Worm (Caenorhabditis elegans) whole organism, L1 larva: ENCODE results near the gene snb-5.

ENCODE experiments used
- F16B12.6 ChIP-seq: fragments of 150-350 bp; optimal IDR thresholded peaks from 2 replicates; lab custom pipeline; 2014; ENCODE audit warnings: missing biosample characterization, missing genetic modification characterization
- Y116A8C.19 ChIP-seq: sonication (generic microtip); optimal IDR thresholded peaks from 2 replicates; lab custom pipeline; 2016; ENCODE audit warnings: missing compliant biosample characterization, missing genetic modification characterization, borderline replicate concordance
- ceh-82 ChIP-seq, 3 experiments: fragments of 150-350 bp in 1 of 3; sonication (generic microtip) in 2 of 3; optimal IDR thresholded peaks; 2 replicates each; lab custom pipeline; 2014 to 2017; ENCODE audit warnings: missing biosample characterization in 3 of 3, missing genetic modification characterization in 3 of 3
- ceh-88 ChIP-seq: fragments of 200-800 bp; sonication (Bioruptor generic); IDR thresholded peaks from 2 replicates; pipeline ENCODE4 v1.3.6; 2022; ENCODE audit warnings: missing genetic modification characterization, missing compliant biosample characterization
- ceh-90 ChIP-seq: sonication (generic microtip); optimal IDR thresholded peaks from 2 replicates; lab custom pipeline; 2016; ENCODE audit warnings: missing genetic modification characterization, missing compliant biosample characterization
- dpl-1 ChIP-seq, 3 experiments: fragments of 150-350 bp in 2 of 3; sonication (generic microtip) in 1 of 3; optimal IDR thresholded peaks; 2 replicates each; lab custom pipeline; 2014 to 2017; ENCODE audit warnings: missing biosample characterization in 3 of 3, missing genetic modification characterization in 3 of 3, missing genetic modification reagents in 3 of 3
- dsc-1 ChIP-seq: sonication (generic microtip); optimal IDR thresholded peaks from 2 replicates; lab custom pipeline; 2016; ENCODE audit warnings: mild to moderate bottlenecking, missing genetic modification characterization, missing compliant biosample characterization
- efl-1 ChIP-seq, 4 experiments: fragments of 150-350 bp; optimal IDR thresholded peaks in 3 of 4; peaks in 1 of 4; 1 replicate in 1 of 4; 2 replicates in 3 of 4; lab custom pipeline; 2014; ENCODE audit warnings: missing biosample characterization in 2 of 4, missing genetic modification characterization in 2 of 4, missing genetic modification reagents in 2 of 4
- egl-27 ChIP-seq, 2 experiments: fragments of 150-350 bp in 1 of 2; sonication (generic microtip); optimal IDR thresholded peaks; 3 replicates each; lab custom pipeline; 2017 to 2018; ENCODE audit warnings: missing biosample characterization in 2 of 2, missing genetic modification characterization in 2 of 2, missing genetic modification reagents in 2 of 2
- elt-2 ChIP-seq: sonication (generic microtip); optimal IDR thresholded peaks from 2 replicates; lab custom pipeline; 2016; ENCODE audit warnings: missing genetic modification characterization, mild to moderate bottlenecking, inconsistent platforms, missing compliant biosample characterization, missing genetic modification reagents
- elt-3 ChIP-seq, 6 experiments: fragments of 150-350 bp in 1 of 6; sonication (generic microtip); optimal IDR thresholded peaks; 2 replicates each; lab custom pipeline; 2017 to 2018; ENCODE audit warnings: missing biosample characterization in 6 of 6, missing genetic modification characterization in 6 of 6, inconsistent platforms in 1 of 6
- ets-5 ChIP-seq: fragments of 200-800 bp; sonication (Bioruptor generic); IDR thresholded peaks from 2 replicates; pipeline ENCODE4 v1.3.6; 2022; ENCODE audit warnings: missing genetic modification characterization, missing compliant biosample characterization
- fkh-10 ChIP-seq: sonication (generic microtip); optimal IDR thresholded peaks from 2 replicates; lab custom pipeline; 2017; ENCODE audit warnings: missing biosample characterization, missing genetic modification reagents, missing genetic modification characterization
- fkh-4 ChIP-seq: sonication (generic microtip); optimal IDR thresholded peaks from 2 replicates; lab custom pipeline; 2016; ENCODE audit warnings: missing compliant biosample characterization, missing genetic modification characterization, borderline replicate concordance
- hlh-17 ChIP-seq: fragments of 200-800 bp; sonication (Bioruptor generic); optimal IDR thresholded peaks from 2 replicates; lab custom pipeline; 2018; ENCODE audit warnings: missing genetic modification characterization, mild to moderate bottlenecking, missing compliant biosample characterization, moderate library complexity, borderline replicate concordance
- hlh-4 ChIP-seq: sonication (generic microtip); optimal IDR thresholded peaks from 2 replicates; lab custom pipeline; 2016; ENCODE audit warnings: mild to moderate bottlenecking, missing genetic modification characterization, missing compliant biosample characterization
- isw-1 ChIP-seq: fragments of 200-800 bp; sonication (Bioruptor generic); IDR thresholded peaks from 2 replicates; pipeline ENCODE4 v1.3.6; 2022; ENCODE audit warnings: missing genetic modification characterization, missing compliant biosample characterization
- lin-15B ChIP-seq: fragments of 150-350 bp; sonication (generic microtip); optimal IDR thresholded peaks from 3 replicates; lab custom pipeline; 2014; ENCODE audit warnings: missing biosample characterization, missing genetic modification characterization
- lin-35 ChIP-seq, 2 experiments: fragments of 150-350 bp; optimal IDR thresholded peaks; 2 replicates each; lab custom pipeline; 2014; ENCODE audit warnings: missing biosample characterization in 2 of 2, missing genetic modification characterization in 2 of 2, missing genetic modification reagents in 2 of 2
- lsy-2 ChIP-seq, 2 experiments: fragments of 150-350 bp; optimal IDR thresholded peaks; 2 replicates each; lab custom pipeline; 2014; ENCODE audit warnings: missing biosample characterization in 2 of 2, missing genetic modification characterization in 2 of 2
- mep-1 ChIP-seq: fragments of 150-350 bp; optimal IDR thresholded peaks from 2 replicates; lab custom pipeline; 2014; ENCODE audit warnings: missing biosample characterization, missing genetic modification characterization
- nhr-20 ChIP-seq: sonication (generic microtip); optimal IDR thresholded peaks from 2 replicates; lab custom pipeline; 2016; ENCODE audit warnings: mild to moderate bottlenecking, missing genetic modification characterization, missing compliant biosample characterization
- nhr-47 ChIP-seq: sonication (generic microtip); optimal IDR thresholded peaks from 2 replicates; lab custom pipeline; 2016; ENCODE audit warnings: mild to moderate bottlenecking, missing genetic modification characterization, moderate library complexity, missing compliant biosample characterization
- nhr-71 ChIP-seq: sonication (generic microtip); optimal IDR thresholded peaks from 2 replicates; lab custom pipeline; 2016; ENCODE audit warnings: mild to moderate bottlenecking, missing genetic modification characterization, moderate library complexity, missing compliant biosample characterization
- nhr-76 ChIP-seq: sonication (generic microtip); optimal IDR thresholded peaks from 2 replicates; lab custom pipeline; 2017; ENCODE audit warnings: missing biosample characterization, missing genetic modification characterization
- nhr-77 ChIP-seq: fragments of 150-350 bp; optimal IDR thresholded peaks from 2 replicates; lab custom pipeline; 2014; ENCODE audit warnings: missing biosample characterization, missing genetic modification characterization
- nhr-85 ChIP-seq: sonication (generic microtip); peaks from one replicate; lab custom pipeline; 2016; ENCODE audit warnings: missing genetic modification characterization, inconsistent platforms, missing compliant biosample characterization
- rnt-1 ChIP-seq: sonication (generic microtip); optimal IDR thresholded peaks from 2 replicates; lab custom pipeline; 2016; ENCODE audit warnings: mild to moderate bottlenecking, missing genetic modification characterization, moderate library complexity, missing compliant biosample characterization
- skn-1 ChIP-seq: fragments of 150-350 bp; optimal IDR thresholded peaks from 2 replicates; lab custom pipeline; 2014; ENCODE audit warnings: missing biosample characterization, missing genetic modification characterization
- snu-23 ChIP-seq: sonication (generic microtip); optimal IDR thresholded peaks from 2 replicates; lab custom pipeline; 2016; ENCODE audit warnings: missing genetic modification characterization, missing compliant biosample characterization
- sox-4 ChIP-seq: sonication (generic microtip); optimal IDR thresholded peaks from 2 replicates; lab custom pipeline; 2016; ENCODE audit warnings: missing genetic modification characterization, missing compliant biosample characterization
- swsn-7 ChIP-seq: sonication (generic microtip); optimal IDR thresholded peaks from 2 replicates; lab custom pipeline; 2016; ENCODE audit warnings: missing genetic modification characterization, missing compliant biosample characterization
- tbx-2 ChIP-seq: sonication (generic microtip); optimal IDR thresholded peaks from 2 replicates; lab custom pipeline; 2016; ENCODE audit warnings: missing genetic modification characterization, missing compliant biosample characterization
- unc-130 ChIP-seq: fragments of 150-350 bp; optimal IDR thresholded peaks from 2 replicates; lab custom pipeline; 2017; ENCODE audit warnings: missing biosample characterization, missing genetic modification characterization, inconsistent platforms
- unc-98 ChIP-seq: fragments of 200-800 bp; sonication (Bioruptor generic); IDR thresholded peaks from 2 replicates; pipeline ENCODE4 v1.3.6; 2022; ENCODE audit warnings: missing genetic modification characterization, missing compliant biosample characterization
- zip-4 ChIP-seq: fragments of 200-800 bp; sonication (Bioruptor generic); optimal IDR thresholded peaks from 2 replicates; lab custom pipeline; 2018; ENCODE audit warnings: mild to moderate bottlenecking, missing genetic modification characterization, moderate library complexity, missing compliant biosample characterization
- ztf-11 ChIP-seq, 2 experiments: sonication (generic microtip); optimal IDR thresholded peaks; 2 replicates each; lab custom pipeline; 2016 to 2017; ENCODE audit warnings: missing genetic modification characterization in 2 of 2, missing biosample characterization in 1 of 2, missing compliant biosample characterization in 1 of 2

snb-5 gene

ce11 chrIII:8242809-8243208 lies 40.0 kb downstream of the snb-5 start, which contains the start of gene C02F5.12 (continued):
- no peak for TF ChIP-seq ets-5 (GFP tag; lab: Robert Waterston, UW)
- no peak for TF ChIP-seq nhr-77 (tag; lab: Kevin White, UChicago)
- peak in 1 of 2 experiments; percentile 3 for TF ChIP-seq efl-1 (optimal IDR thresholded peaks at IDR 0.05; lab: Kevin White, UChicago)
- no peak for TF ChIP-seq efl-1 (GFP tag; optimal IDR thresholded peaks at IDR 0.05 in 1 of 2; lab: Kevin White, UChicago)
- no peak for TF ChIP-seq elt-2
- TF ChIP-seq ztf-11 (tag; optimal IDR thresholded peaks at IDR 0.05; lab: Kevin White, UChicago), result no peak
- no peak for TF ChIP-seq hlh-17
- no peak for TF ChIP-seq zip-4 (GFP tag; lab: Kevin White, UChicago)
- TF ChIP-seq dsc-1, result no peak
- TF ChIP-seq nhr-76 (tag; lab: Kevin White, UChicago), result no peak
- no peak for TF ChIP-seq fkh-4

ce11 chrIII:8244052-8244451 lies 41.2 kb downstream of the snb-5 start, which contains the start of the genes pbs-6 and cids-1:
pbs-6 (minus strand) TSS chrIII:8244092.
cids-1 (plus strand) TSS chrIII:8244445.
- TF ChIP-seq unc-130, result peak; percentile 29
- TF ChIP-seq fkh-10 (GFP tag; lab: Kevin White, UChicago), result no peak
- TF ChIP-seq nhr-71 (tag; lab: Kevin White, UChicago), result peak; percentile 24
- peak; percentile 42 to 56 for TF ChIP-seq efl-1 (optimal IDR thresholded peaks at IDR 0.05; lab: Kevin White, UChicago)
- peak; percentile 44 to 72 for TF ChIP-seq efl-1 (GFP tag; optimal IDR thresholded peaks at IDR 0.05 in 1 of 2; lab: Kevin White, UChicago)
- peak; percentile 25 to 50 for TF ChIP-seq lin-35 (GFP tag; optimal IDR thresholded peaks at IDR 0.05; lab: Kevin White, UChicago)
- no peak for TF ChIP-seq rnt-1
- no peak for TF ChIP-seq ceh-90
- peak; percentile 85 for TF ChIP-seq F16B12.6 (tag; lab: Kevin White, UChicago)
- peak; percentile 22 to 64 for TF ChIP-seq lsy-2 (tag; optimal IDR thresholded peaks at IDR 0.05; lab: Kevin White, UChicago)
- peak in 2 of 3 experiments; percentile 37 to 40 for TF ChIP-seq dpl-1 (GFP tag; optimal IDR thresholded peaks at IDR 0.05; lab: Kevin White, UChicago)
- peak; percentile 59 for TF ChIP-seq skn-1 (tag; lab: Kevin White, UChicago)
- TF ChIP-seq nhr-47 (tag; lab: Kevin White, UChicago), result peak; percentile 0
- no peak for TF ChIP-seq tbx-2 (tag; lab: Kevin White, UChicago)
- peak; percentile 23 for TF ChIP-seq snu-23

ce11 chrIII:8245591-8245990 lies 42.7 kb downstream of the snb-5 start, which contains the start of gene C02F5.3:
C02F5.3 (plus strand) TSS chrIII:8245891.
- TF ChIP-seq mep-1 (no peak), ets-5 (GFP tag; lab: Robert Waterston, UW) (no peak), nhr-20 (tag; lab: Kevin White, UChicago) (no peak), egl-27 (tag; optimal IDR thresholded peaks at IDR 0.05; lab: Kevin White, UChicago) (no peak), nhr-85 (tag; lab: Kevin White, UChicago) (no peak), ceh-82 (tag; optimal IDR thresholded peaks at IDR 0.05; lab: Kevin White, UChicago) (no peak), elt-3 (tag; optimal IDR thresholded peaks at IDR 0.05; lab: Kevin White, UChicago) (no peak), elt-2 (no peak), sox-4 (tag; lab: Kevin White, UChicago) (no peak), swsn-7 (tag; lab: Kevin White, UChicago) (no peak), Y116A8C.19 (no peak)

ce11 chrIII:8247051-8247450 lies 44.2 kb downstream of the snb-5 start, which contains the start of gene C02F5.13:
C02F5.13 (plus strand) TSS chrIII:8247351.
- no peak for TF ChIP-seq lin-15B (tag; lab: Kevin White, UChicago)
- TF ChIP-seq hlh-4, result no peak
- no peak for TF ChIP-seq isw-1 (GFP tag; lab: Robert Waterston, UW)
- no peak for TF ChIP-seq unc-98 (GFP tag; lab: Robert Waterston, UW)
- no peak for TF ChIP-seq ceh-88 (GFP tag; lab: Robert Waterston, UW)
